Fruit fly (Drosophila melanogaster) whole organism, embryonic: ENCODE results near the gene 5-HT2B.

Experiments used
- Atf-2 ChIP-seq: fragments of 200-800 bp; sonication (Bioruptor generic); optimal IDR thresholded peaks from 2 replicates; lab custom pipeline; 2016; ENCODE audit warnings: missing biosample characterization, missing genetic modification characterization
- Bteb2 ChIP-seq: fragments of 200-800 bp; sonication (Bioruptor generic); optimal IDR thresholded peaks from 2 replicates; lab custom pipeline; 2016; ENCODE audit warnings: missing biosample characterization, missing genetic modification characterization
- CG10431 ChIP-seq: fragments of 200-800 bp; sonication (Bioruptor generic); optimal IDR thresholded peaks from 3 replicates; lab custom pipeline; 2018; ENCODE audit warnings: missing biosample characterization, mild to moderate bottlenecking, missing genetic modification characterization
- CG11085 ChIP-seq: fragments of 200-800 bp; sonication (Bioruptor generic); IDR thresholded peaks from 2 replicates; pipeline ENCODE4 v1.3.6; 2022; ENCODE audit warnings: missing biosample characterization, missing genetic modification characterization
- CG12769 ChIP-seq: fragments of 200-800 bp; sonication (Bioruptor generic); optimal IDR thresholded peaks from 2 replicates; lab custom pipeline; 2019; ENCODE audit warnings: missing biosample characterization, mild to moderate bottlenecking, missing genetic modification characterization, moderate library complexity
- CG15011 ChIP-seq: fragments of 200-800 bp; sonication (Bioruptor generic); optimal IDR thresholded peaks from 3 replicates; lab custom pipeline; 2018; ENCODE audit warnings: missing biosample characterization, mild to moderate bottlenecking, missing genetic modification characterization
- CG17912 ChIP-seq: fragments of 200-800 bp; sonication (Bioruptor generic); optimal IDR thresholded peaks from 2 replicates; lab custom pipeline; 2018; ENCODE audit warnings: missing biosample characterization, mild to moderate bottlenecking, missing genetic modification characterization
- CG18476 ChIP-seq: fragments of 200-800 bp; sonication (Bioruptor generic); optimal IDR thresholded peaks from 2 replicates; lab custom pipeline; 2016; ENCODE audit warnings: missing biosample characterization, mild to moderate bottlenecking, missing genetic modification characterization
- CG18599 ChIP-seq: fragments of 200-800 bp; sonication (Bioruptor generic); optimal IDR thresholded peaks from 3 replicates; lab custom pipeline; 2017; ENCODE audit warnings: missing biosample characterization, missing genetic modification characterization, mild to moderate bottlenecking, moderate library complexity, missing genetic modification reagents
- CG2120 ChIP-seq: fragments of 200-800 bp; sonication (Bioruptor generic); optimal IDR thresholded peaks from 3 replicates; lab custom pipeline; 2016; ENCODE audit warnings: missing biosample characterization, missing genetic modification characterization
- CG33557 ChIP-seq: fragments of 200-800 bp; sonication (Bioruptor generic); optimal IDR thresholded peaks from 2 replicates; lab custom pipeline; 2019; ENCODE audit warnings: missing biosample characterization, mild to moderate bottlenecking, missing genetic modification characterization, moderate library complexity
- CG43689 ChIP-seq: fragments of 200-800 bp; sonication (Bioruptor generic); IDR thresholded peaks from 2 replicates; pipeline ENCODE4 v1.3.6; 2022; ENCODE audit warnings: missing biosample characterization, missing genetic modification characterization
- CG4820 ChIP-seq: fragments of 200-800 bp; sonication (Bioruptor generic); optimal IDR thresholded peaks from 3 replicates; lab custom pipeline; 2016; ENCODE audit warnings: missing biosample characterization, missing genetic modification characterization
- CG7745 ChIP-seq: fragments of 200-800 bp; sonication (Bioruptor generic); optimal IDR thresholded peaks from 2 replicates; lab custom pipeline; 2018; ENCODE audit warnings: missing biosample characterization, mild to moderate bottlenecking, missing genetic modification characterization, moderate library complexity
- CG9437 ChIP-seq: fragments of 200-800 bp; sonication (Bioruptor generic); optimal IDR thresholded peaks from 2 replicates; lab custom pipeline; 2018; ENCODE audit warnings: missing biosample characterization, mild to moderate bottlenecking, missing genetic modification characterization
- CG9876 ChIP-seq: fragments of 200-800 bp; sonication (Bioruptor generic); optimal IDR thresholded peaks from 2 replicates; lab custom pipeline; 2016; ENCODE audit warnings: missing biosample characterization, missing genetic modification characterization
- Dll ChIP-seq: fragments of 200-800 bp; sonication (Bioruptor generic); IDR thresholded peaks from 4 replicates; pipeline ENCODE4 v1.3.6; 2022; ENCODE audit warnings: missing biosample characterization, missing genetic modification characterization; ENCODE audit not compliant: partially characterized antibody
- Eip74EF ChIP-seq, 2 experiments: fragments of 200-800 bp in 1 of 2; fragments of >200 bp in 1 of 2; sonication (Bioruptor generic) in 1 of 2; optimal IDR thresholded peaks; 2 replicates each; lab custom pipeline; 2017 to 2019; ENCODE audit warnings: missing biosample characterization in 2 of 2, missing genetic modification characterization in 2 of 2, mild to moderate bottlenecking in 1 of 2, moderate library complexity in 1 of 2
- H2.0 ChIP-seq: fragments of 200-800 bp; sonication (Bioruptor generic); IDR thresholded peaks from 2 replicates; pipeline ENCODE4 v1.3.6; 2022; ENCODE audit warnings: missing biosample characterization, missing genetic modification characterization
- Hmr ChIP-seq: fragments of 200-800 bp; sonication (Bioruptor generic); optimal IDR thresholded peaks from 3 replicates; lab custom pipeline; 2017; ENCODE audit warnings: mild to moderate bottlenecking, missing biosample characterization, missing genetic modification reagents, missing genetic modification characterization
- Hr78 ChIP-seq, 2 experiments: fragments of 200-800 bp in 1 of 2; fragments of >200 bp in 1 of 2; sonication (Bioruptor generic) in 1 of 2; optimal IDR thresholded peaks; 2 replicates each; lab custom pipeline; 2017 to 2019; ENCODE audit warnings: missing biosample characterization in 2 of 2, missing genetic modification characterization in 2 of 2, mild to moderate bottlenecking in 1 of 2, moderate library complexity in 1 of 2
- Max ChIP-seq: fragments of 200-800 bp; sonication (Bioruptor generic); optimal IDR thresholded peaks from 2 replicates; lab custom pipeline; 2016; ENCODE audit warnings: missing biosample characterization, mild to moderate bottlenecking, missing genetic modification characterization
- NC2α ChIP-seq: fragments of 200-800 bp; sonication (Bioruptor generic); optimal IDR thresholded peaks from 2 replicates; lab custom pipeline; 2016; ENCODE audit warnings: missing biosample characterization, missing genetic modification characterization
- Pdp1 ChIP-seq, 2 experiments: fragments of 200-800 bp; sonication (Bioruptor generic); optimal IDR thresholded peaks; 3 replicates each; lab custom pipeline; 2016; ENCODE audit warnings: missing biosample characterization in 2 of 2, missing genetic modification characterization in 2 of 2, mild to moderate bottlenecking in 1 of 2, moderate library complexity in 1 of 2
- Vsx1 ChIP-seq: fragments of 200-800 bp; sonication (Bioruptor generic); optimal IDR thresholded peaks from 2 replicates; lab custom pipeline; 2017; ENCODE audit warnings: missing biosample characterization, mild to moderate bottlenecking, missing genetic modification characterization, missing genetic modification reagents
- YL-1 ChIP-seq: fragments of 200-800 bp; sonication (Bioruptor generic); optimal IDR thresholded peaks from 3 replicates; lab custom pipeline; 2017; ENCODE audit warnings: missing biosample characterization, mild to moderate bottlenecking, missing genetic modification characterization
- az2 ChIP-seq: fragments of 200-800 bp; sonication (Bioruptor generic); optimal IDR thresholded peaks from 3 replicates; lab custom pipeline; 2016; ENCODE audit warnings: missing biosample characterization, missing genetic modification characterization
- bowl ChIP-seq: fragments of 200-800 bp; sonication (Bioruptor generic); IDR thresholded peaks from 2 replicates; pipeline ENCODE4 v1.3.6; 2022; ENCODE audit warnings: missing biosample characterization, missing genetic modification characterization
- exex ChIP-seq: fragments of 200-800 bp; sonication (Bioruptor generic); optimal IDR thresholded peaks from 4 replicates; lab custom pipeline; 2018; ENCODE audit warnings: missing biosample characterization, mild to moderate bottlenecking, missing genetic modification characterization, moderate library complexity
- ham ChIP-seq: fragments of 200-800 bp; sonication (Bioruptor generic); IDR thresholded peaks from 2 replicates; pipeline ENCODE4 v1.3.6; 2022; ENCODE audit warnings: missing biosample characterization, missing genetic modification characterization
- insv ChIP-seq, 2 experiments: fragments of 200-800 bp; sonication (Bioruptor generic); optimal IDR thresholded peaks; 3 replicates each; lab custom pipeline; 2016 to 2018; ENCODE audit warnings: missing biosample characterization in 2 of 2, missing genetic modification characterization in 2 of 2
- klu ChIP-seq: fragments of 200-800 bp; sonication (Bioruptor generic); IDR thresholded peaks from 2 replicates; pipeline ENCODE4 v1.3.6; 2022; ENCODE audit warnings: missing biosample characterization, missing genetic modification characterization
- kni ChIP-seq: fragments of 200-800 bp; sonication (Bioruptor generic); optimal IDR thresholded peaks from 3 replicates; lab custom pipeline; 2017; ENCODE audit warnings: mild to moderate bottlenecking, missing biosample characterization, missing genetic modification reagents, missing genetic modification characterization
- lilli ChIP-seq: fragments of 200-800 bp; sonication (Bioruptor generic); optimal IDR thresholded peaks from 3 replicates; lab custom pipeline; 2016; ENCODE audit warnings: missing biosample characterization, missing genetic modification characterization
- lov ChIP-seq, 2 experiments: fragments of 200-800 bp in 1 of 2; fragments of >200 bp in 1 of 2; sonication (Bioruptor generic) in 1 of 2; IDR thresholded peaks in 1 of 2; optimal IDR thresholded peaks in 1 of 2; 2 replicates in 1 of 2; 3 replicates in 1 of 2; pipeline versions ENCODE4 v1.3.6 to Lab custom; 2017 to 2022; ENCODE audit warnings: missing biosample characterization in 1 of 2, missing genetic modification characterization in 1 of 2
- mirr ChIP-seq: fragments of 200-800 bp; sonication (Bioruptor generic); optimal IDR thresholded peaks from 3 replicates; lab custom pipeline; 2018; ENCODE audit warnings: missing biosample characterization, mild to moderate bottlenecking, missing genetic modification characterization
- nau ChIP-seq: fragments of 200-800 bp; sonication (Bioruptor generic); optimal IDR thresholded peaks from 3 replicates; lab custom pipeline; 2017; ENCODE audit warnings: missing biosample characterization, mild to moderate bottlenecking, missing genetic modification characterization, missing genetic modification reagents
- onecut ChIP-seq: fragments of 200-800 bp; sonication (Bioruptor generic); IDR thresholded peaks from 2 replicates; pipeline ENCODE4 v1.3.6; 2022; ENCODE audit warnings: missing biosample characterization, missing genetic modification characterization
- org-1 ChIP-seq: fragments of 200-800 bp; sonication (Bioruptor generic); optimal IDR thresholded peaks from 2 replicates; lab custom pipeline; 2017; ENCODE audit warnings: missing biosample characterization, missing genetic modification characterization
- pros ChIP-seq: fragments of 200-800 bp; sonication (Bioruptor generic); optimal IDR thresholded peaks from 3 replicates; lab custom pipeline; 2019; ENCODE audit warnings: missing biosample characterization, mild to moderate bottlenecking, missing genetic modification characterization, moderate library complexity
- psq ChIP-seq: fragments of 200-800 bp; sonication (Bioruptor generic); optimal IDR thresholded peaks from 2 replicates; lab custom pipeline; 2017; ENCODE audit warnings: missing biosample characterization, missing genetic modification characterization
- sd ChIP-seq: fragments of 200-800 bp; sonication (Bioruptor generic); optimal IDR thresholded peaks from 3 replicates; lab custom pipeline; 2018; ENCODE audit warnings: missing biosample characterization, mild to moderate bottlenecking, missing genetic modification characterization, moderate library complexity
- sob ChIP-seq: fragments of 200-800 bp; sonication (Bioruptor generic); IDR thresholded peaks from 2 replicates; pipeline ENCODE4 v1.3.6; 2022; ENCODE audit warnings: missing biosample characterization, missing genetic modification characterization
- sug ChIP-seq: fragments of 200-800 bp; optimal IDR thresholded peaks from 2 replicates; lab custom pipeline; 2019; ENCODE audit warnings: missing biosample characterization, mild to moderate bottlenecking, missing genetic modification characterization, moderate library complexity
- trem ChIP-seq: fragments of 200-800 bp; optimal IDR thresholded peaks from 3 replicates; lab custom pipeline; 2019; ENCODE audit warnings: missing biosample characterization, mild to moderate bottlenecking, missing genetic modification characterization, moderate library complexity
- twi ChIP-seq: fragments of 200-800 bp; optimal IDR thresholded peaks from 2 replicates; lab custom pipeline; 2019; ENCODE audit warnings: missing biosample characterization, mild to moderate bottlenecking, missing genetic modification characterization, moderate library complexity
- vnd ChIP-seq: fragments of 200-800 bp; sonication (Bioruptor generic); IDR thresholded peaks from 3 replicates; pipeline ENCODE4 v1.3.6; 2022; ENCODE audit warnings: missing biosample characterization, missing genetic modification characterization; ENCODE audit not compliant: partially characterized antibody

Gene 5-HT2B

DNA sequence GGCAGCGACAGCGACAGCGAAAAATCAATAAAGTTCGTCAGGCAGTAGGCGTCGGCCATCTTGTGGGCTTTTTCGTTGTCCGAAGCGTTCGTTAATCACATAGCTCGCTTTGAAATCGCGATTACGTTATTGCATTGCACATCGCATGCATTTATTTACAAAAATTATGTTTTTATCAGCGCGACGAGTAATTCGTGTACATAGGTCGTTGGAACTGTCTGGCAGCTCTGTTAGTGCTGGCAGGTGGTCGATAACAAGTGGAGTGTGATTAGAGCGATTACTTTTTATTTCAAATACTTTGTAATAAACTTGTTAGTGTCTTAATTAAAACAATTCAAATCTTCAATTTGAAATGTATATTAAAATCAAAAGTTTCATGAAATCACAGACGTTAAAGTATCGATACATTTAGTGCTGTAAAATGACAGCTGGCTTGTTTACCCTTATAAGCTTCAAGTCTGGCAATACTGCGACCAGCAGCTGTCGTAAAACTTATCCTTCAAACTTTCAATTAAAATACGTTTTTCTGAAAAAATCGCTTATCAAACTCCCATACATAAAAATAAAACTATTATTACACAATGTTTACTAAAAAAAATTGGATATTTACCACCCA lies 85.8 kb downstream of the 5-HT2B start, which contains the start of gene CG8032 (continued):
- TF ChIP-seq kni (GFP tag; lab: Kevin White, UChicago) (no peak), trem (tag; lab: Kevin White, UChicago) (peak; percentile 83), Hmr (peak; percentile 27), CG17912 (peak; percentile 27), CG43689 (GFP tag; lab: Robert Waterston, UW) (no peak), pros (no peak), CG9876 (no peak), Dll (peak; percentile 78), Atf-2 (GFP tag; lab: Kevin White, UChicago) (peak; percentile 28), H2.0 (GFP tag; lab: Robert Waterston, UW) (0 out of 2 replicates have a peak, but pooled peaks have one; percentile 18), org-1 (GFP tag; lab: Kevin White, UChicago) (no peak), CG4820 (GFP tag; lab: Kevin White, UChicago) (peak; percentile 44), onecut (peak; percentile 98), CG15011 (no peak), Max (GFP tag; lab: Kevin White, UChicago) (peak; percentile 65), mirr (GFP tag; lab: Kevin White, UChicago) (peak; percentile 6), insv (GFP tag; optimal IDR thresholded peaks at IDR 0.05; lab: Kevin White, UChicago) (peak in 1 of 2 experiments; percentile 12)

DNA sequence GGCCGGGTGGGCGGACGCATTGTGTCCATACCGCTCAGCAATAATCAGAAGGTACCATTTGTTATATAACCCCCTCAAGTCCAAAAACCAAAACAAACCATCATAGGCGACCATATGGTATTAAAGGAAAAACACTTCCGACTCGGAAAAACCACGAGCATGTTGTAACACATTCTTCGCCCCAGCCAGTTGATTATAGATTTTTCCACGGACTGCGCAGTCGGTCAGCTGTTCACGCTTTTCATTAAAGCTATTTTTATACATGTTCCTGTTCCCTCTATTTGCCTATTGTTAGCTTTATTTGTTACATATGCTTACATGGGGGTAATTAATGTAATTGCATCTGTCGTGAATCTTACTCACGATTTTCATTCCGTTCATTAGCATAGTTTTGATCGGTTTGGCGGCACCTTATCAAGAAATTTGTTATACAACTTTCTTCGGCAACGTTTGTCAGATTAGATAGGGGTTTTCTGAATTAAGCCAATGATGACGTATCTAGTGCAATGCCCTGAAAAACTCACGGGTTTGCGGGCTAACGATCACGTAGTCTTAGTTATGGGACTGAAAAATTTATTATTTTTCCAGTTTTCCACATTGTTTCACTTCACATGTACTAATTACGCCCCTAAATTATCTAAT lies 86.8 kb downstream of the 5-HT2B start:
- peak in 1 of 2 experiments; percentile 96 for TF ChIP-seq Pdp1 (GFP tag; optimal IDR thresholded peaks at IDR 0.05; lab: Kevin White, UChicago)
- TF ChIP-seq twi = peak; percentile 46
- no peak for TF ChIP-seq ham (GFP tag; lab: Robert Waterston, UW)
- TF ChIP-seq exex (tag; lab: Kevin White, UChicago) = peak; percentile 38
- peak; percentile 30 for TF ChIP-seq CG7745 (tag; lab: Kevin White, UChicago)
- TF ChIP-seq CG9437 (GFP tag; lab: Kevin White, UChicago) = no peak
- TF ChIP-seq onecut = peak; percentile 99
- peak; percentile 0 for TF ChIP-seq CG12769 (tag; lab: Kevin White, UChicago)
- TF ChIP-seq sug (tag; lab: Kevin White, UChicago) = peak; percentile 2
- TF ChIP-seq Vsx1 (GFP tag; lab: Kevin White, UChicago) = peak; percentile 41
- no peak for TF ChIP-seq CG18599
- TF ChIP-seq sd = peak; percentile 54
- peak; percentile 76 for TF ChIP-seq CG10431
- peak; percentile 2 for TF ChIP-seq nau

DNA sequence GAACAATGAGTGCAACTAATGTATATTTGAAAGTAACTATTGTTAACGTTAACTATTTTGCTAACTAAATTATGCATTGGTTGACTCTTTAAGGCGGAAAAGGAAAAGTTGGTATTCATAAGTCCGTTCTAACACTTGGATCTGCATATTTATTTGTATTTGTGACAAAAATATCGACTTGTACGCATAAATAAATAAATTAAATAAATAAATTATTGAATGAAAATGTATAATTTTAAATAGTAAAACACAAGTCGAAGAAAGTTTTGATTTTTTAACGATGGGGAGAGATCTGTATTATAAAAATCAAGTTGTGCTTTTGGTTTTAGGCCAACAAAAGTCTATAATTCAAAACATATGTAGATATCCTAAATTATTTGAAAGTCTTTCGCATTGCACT lies 89.6 kb downstream of the 5-HT2B start, which contains the start of gene CG8036:
Gene CG8036, plus strand, starts transcription at position 301 of the 400 bp plus-strand sequence.
- TF ChIP-seq psq (no peak), az2 (GFP tag; lab: Kevin White, UChicago) (no peak), Hr78 (GFP tag; optimal IDR thresholded peaks at IDR 0.05; lab: Kevin White, UChicago) (no peak), CG33557 (GFP tag; lab: Kevin White, UChicago) (no peak), CG2120 (GFP tag; lab: Kevin White, UChicago) (no peak), Eip74EF (GFP tag; optimal IDR thresholded peaks at IDR 0.05; lab: Kevin White, UChicago) (no peak), bowl (no peak), CG18476 (no peak), YL-1 (GFP tag; lab: Kevin White, UChicago) (no peak), NC2α (GFP tag; lab: Kevin White, UChicago) (no peak), exex (tag; lab: Kevin White, UChicago) (no peak), lilli (GFP tag; lab: Kevin White, UChicago) (no peak), CG11085 (GFP tag; lab: Robert Waterston, UW) (no peak), klu (GFP tag; lab: Robert Waterston, UW) (no peak), sob (GFP tag; lab: Robert Waterston, UW) (no peak), vnd (GFP tag; lab: Robert Waterston, UW) (no peak), lov (optimal IDR thresholded peaks at IDR 0.05; lab: Kevin White, UChicago) (no peak), lov (GFP tag; IDR thresholded peaks at IDR 0.05; lab: Robert Waterston, UW) (no peak), Bteb2 (no peak)
